In genomic region chr3R:18745961-18746468, dm6 we compare ENCODE assay signal across 1 fruit fly cellular context.
TF ChIP-seq lines count a peak whose summit lies in the region.

Gene PGS1 (minus strand): TSS chr3R:18746041.
Gene gwl (plus strand): TSS chr3R:18746370.

TF ChIP-seq in whole organism, embryonic, 481 proteins besides CTCF, POLR2A, EP300 and RAD21 (continued from another document and continues in another):
- TF ChIP-seq seq (GFP tag; IDR thresholded peaks at IDR 0.05; lab: Robert Waterston, UW) (no peak; the same call in 1 of the 2 replicates), CG30020 (tag; optimal IDR thresholded peaks at IDR 0.05; lab: Kevin White, UChicago) (peak; percentile 67), sisA (GFP tag; IDR thresholded peaks at IDR 0.05; lab: Robert Waterston, UW) (peak; percentile 74), phol (tag; optimal IDR thresholded peaks at IDR 0.05; lab: Kevin White, UChicago) (peak; percentile 86), B-H2 (GFP tag; optimal IDR thresholded peaks at IDR 0.05; lab: Kevin White, UChicago) (peak; percentile 68), CG12391 (tag; optimal IDR thresholded peaks at IDR 0.05; lab: Kevin White, UChicago) (peak; percentile 87), CG9215 (GFP tag; IDR thresholded peaks at IDR 0.05; lab: Robert Waterston, UW) (peak; percentile 75), CG6654 (GFP tag; optimal IDR thresholded peaks at IDR 0.05; lab: Kevin White, UChicago) (no peak), toy (GFP tag; IDR thresholded peaks at IDR 0.05; lab: Robert Waterston, UW) (peak; percentile 49; the same call in 1 of the 2 replicates), Hand (GFP tag; optimal IDR thresholded peaks at IDR 0.05; lab: Kevin White, UChicago) (no peak), Ets65A (GFP tag; lab: Kevin White, UChicago) (peak; percentile 59), CG7963 (GFP tag; IDR thresholded peaks at IDR 0.05; lab: Robert Waterston, UW; ENCODE audit: partially characterized antibody) (no peak), Hmx (GFP tag; optimal IDR thresholded peaks at IDR 0.05; lab: Kevin White, UChicago) (no peak), ind (GFP tag; optimal IDR thresholded peaks at IDR 0.05; lab: Kevin White, UChicago) (peak; percentile 83), CG10147 (GFP tag; optimal IDR thresholded peaks at IDR 0.05; lab: Kevin White, UChicago) (no peak), ci (GFP tag; IDR thresholded peaks at IDR 0.05; lab: Robert Waterston, UW) (0 out of 3 replicates have a peak, but pooled peaks have one; percentile 37), CG18764 (GFP tag; optimal IDR thresholded peaks at IDR 0.05; lab: Kevin White, UChicago) (peak; percentile 65), ewg (GFP tag; optimal IDR thresholded peaks at IDR 0.05; lab: Kevin White, UChicago) (peak; percentile 35), Side (GFP tag; optimal IDR thresholded peaks at IDR 0.05; lab: Kevin White, UChicago) (no peak), CG33557 (GFP tag; optimal IDR thresholded peaks at IDR 0.05; lab: Kevin White, UChicago) (peak; percentile 76), bowl (GFP tag; IDR thresholded peaks at IDR 0.05; lab: Robert Waterston, UW) (no peak), CG5245 (GFP tag; optimal IDR thresholded peaks at IDR 0.05; lab: Kevin White, UChicago) (peak; percentile 31), HLH4C (GFP tag; IDR thresholded peaks at IDR 0.05; lab: Robert Waterston, UW; ENCODE audit: partially characterized antibody) (peak; percentile 37; the same call in 1 of the 3 replicates), Scr (GFP tag; IDR thresholded peaks at IDR 0.05; lab: Robert Waterston, UW; ENCODE audit: partially characterized antibody) (peak; percentile 71), stwl (tag; optimal IDR thresholded peaks at IDR 0.05; lab: Kevin White, UChicago) (peak; percentile 68), fru (optimal IDR thresholded peaks at IDR 0.05; lab: Kevin White, UChicago) (no peak), schlank (tag; optimal IDR thresholded peaks at IDR 0.05; lab: Kevin White, UChicago) (no peak), CG15269 (tag; optimal IDR thresholded peaks at IDR 0.05; lab: Kevin White, UChicago) (peak; percentile 75), Hr51 (GFP tag; optimal IDR thresholded peaks at IDR 0.05; lab: Kevin White, UChicago) (peak in 1 of 2 experiments; percentile 6), CG16863 (GFP tag; optimal IDR thresholded peaks at IDR 0.05; lab: Kevin White, UChicago) (peak; percentile 16), gcm (GFP tag; optimal IDR thresholded peaks at IDR 0.05; lab: Kevin White, UChicago) (no peak), CG2116 (GFP tag; optimal IDR thresholded peaks at IDR 0.05; lab: Kevin White, UChicago) (peak; percentile 80), Usf (GFP tag; optimal IDR thresholded peaks at IDR 0.05; lab: Kevin White, UChicago) (peak; percentile 42), zen (tag; optimal IDR thresholded peaks at IDR 0.05; lab: Kevin White, UChicago) (peak; percentile 51), BEAF-32 (GFP tag; optimal IDR thresholded peaks at IDR 0.05; lab: Kevin White, UChicago) (peak; percentile 72), ac (GFP tag; optimal IDR thresholded peaks at IDR 0.05; lab: Kevin White, UChicago) (no peak), lola (GFP tag; optimal IDR thresholded peaks at IDR 0.05; lab: Kevin White, UChicago) (peak in 1 of 3 experiments; percentile 83), CG4707 (GFP tag; optimal IDR thresholded peaks at IDR 0.05; lab: Kevin White, UChicago) (no peak), HmgZ (tag; optimal IDR thresholded peaks at IDR 0.05; lab: Kevin White, UChicago) (peak; percentile 5), amos (GFP tag; IDR thresholded peaks at IDR 0.05; lab: Robert Waterston, UW; ENCODE audit: partially characterized antibody) (peak; percentile 46; the same call in 1 of the 2 replicates), shn (GFP tag; optimal IDR thresholded peaks at IDR 0.05; lab: Kevin White, UChicago) (no peak), CG7786 (GFP tag; optimal IDR thresholded peaks at IDR 0.05; lab: Kevin White, UChicago) (peak; percentile 34), vnd (GFP tag; IDR thresholded peaks at IDR 0.05; lab: Robert Waterston, UW; ENCODE audit: partially characterized antibody) (0 out of 3 replicates have a peak, but pooled peaks have one; percentile 35), CG3995 (GFP tag; optimal IDR thresholded peaks at IDR 0.05; lab: Kevin White, UChicago) (peak; percentile 51), CG3838 (GFP tag; optimal IDR thresholded peaks at IDR 0.05; lab: Kevin White, UChicago) (no peak), stc (GFP tag; IDR thresholded peaks at IDR 0.05; lab: Robert Waterston, UW) (peak; percentile 69), CG14014 (GFP tag; IDR thresholded peaks at IDR 0.05; lab: Robert Waterston, UW) (peak; percentile 74), tx (GFP tag; optimal IDR thresholded peaks at IDR 0.05; lab: Kevin White, UChicago) (no peak), CG3726 (GFP tag; IDR thresholded peaks at IDR 0.05; lab: Robert Waterston, UW) (peak; percentile 10; the same call in 1 of the 3 replicates), scrt (GFP tag; optimal IDR thresholded peaks at IDR 0.05; lab: Kevin White, UChicago) (no peak), chn (GFP tag; optimal IDR thresholded peaks at IDR 0.05; lab: Kevin White, UChicago) (peak; percentile 16), CkIIα-i1 (GFP tag; IDR thresholded peaks at IDR 0.05; lab: Robert Waterston, UW) (no peak), Oli (tag; optimal IDR thresholded peaks at IDR 0.05; lab: Kevin White, UChicago) (no peak), Xrp1 (GFP tag; IDR thresholded peaks at IDR 0.05; lab: Robert Waterston, UW) (peak; percentile 82), CG14441 (GFP tag; IDR thresholded peaks at IDR 0.05; lab: Robert Waterston, UW) (peak; percentile 80), Bgb (GFP tag; IDR thresholded peaks at IDR 0.05; lab: Robert Waterston, UW; ENCODE audit: partially characterized antibody) (peak; percentile 29; the same call in 1 of the 2 replicates), BtbVII (GFP tag; optimal IDR thresholded peaks at IDR 0.05; lab: Kevin White, UChicago) (no peak), Adf1 (GFP tag; IDR thresholded peaks at IDR 0.05; lab: Robert Waterston, UW) (0 out of 2 replicates have a peak, but pooled peaks have one; percentile 23), maf-S (GFP tag; optimal IDR thresholded peaks at IDR 0.05; lab: Kevin White, UChicago) (no peak), btn (GFP tag; optimal IDR thresholded peaks at IDR 0.05; lab: Kevin White, UChicago) (no peak), CG5953 (GFP tag; IDR thresholded peaks at IDR 0.05; lab: Robert Waterston, UW) (0 out of 2 replicates have a peak, but pooled peaks have one; percentile 28), gsb (GFP tag; IDR thresholded peaks at IDR 0.05; lab: Robert Waterston, UW) (peak; percentile 41; the same call in 1 of the 2 replicates), CG15479 (GFP tag; optimal IDR thresholded peaks at IDR 0.05; lab: Kevin White, UChicago) (peak; percentile 5), zf30C (GFP tag; optimal IDR thresholded peaks at IDR 0.05; lab: Kevin White, UChicago) (no peak), sna (GFP tag; IDR thresholded peaks at IDR 0.05; lab: Robert Waterston, UW; ENCODE audit: partially characterized antibody) (no peak), crol (GFP tag; IDR thresholded peaks at IDR 0.05; lab: Robert Waterston, UW) (no peak), odd (GFP tag; optimal IDR thresholded peaks at IDR 0.05; lab: Kevin White, UChicago) (no peak), CG3065 (GFP tag; optimal IDR thresholded peaks at IDR 0.05; lab: Kevin White, UChicago) (peak; percentile 43), kay (GFP tag; optimal IDR thresholded peaks at IDR 0.05; lab: Kevin White, UChicago) (peak; percentile 56), Deaf1 (tag; optimal IDR thresholded peaks at IDR 0.05; lab: Kevin White, UChicago) (no peak), Atf3 (GFP tag; optimal IDR thresholded peaks at IDR 0.05; lab: Kevin White, UChicago) (no peak), MESR4 (GFP tag; optimal IDR thresholded peaks at IDR 0.05; lab: Kevin White, UChicago) (no peak), CG6272 (GFP tag; IDR thresholded peaks at IDR 0.05; lab: Robert Waterston, UW) (peak; percentile 79), CG13287 (GFP tag; IDR thresholded peaks at IDR 0.05; lab: Robert Waterston, UW; ENCODE audit: partially characterized antibody) (peak; percentile 68), sr (GFP tag; IDR thresholded peaks at IDR 0.05; lab: Robert Waterston, UW) (no peak), CG15601 (tag; optimal IDR thresholded peaks at IDR 0.05; lab: Kevin White, UChicago) (no peak), CG4617 (GFP tag; optimal IDR thresholded peaks at IDR 0.05; lab: Kevin White, UChicago; ENCODE audit: borderline replicate concordance) (peak; percentile 39), dimm (GFP tag; IDR thresholded peaks at IDR 0.05; lab: Robert Waterston, UW) (peak; percentile 42), CG30431 (GFP tag; optimal IDR thresholded peaks at IDR 0.05; lab: Kevin White, UChicago) (peak; percentile 2), Jarid2 (GFP tag; optimal IDR thresholded peaks at IDR 0.05; lab: Kevin White, UChicago) (no peak), ftz-f1 (GFP tag; optimal IDR thresholded peaks at IDR 0.05; lab: Kevin White, UChicago) (no peak), C15 (GFP tag; IDR thresholded peaks at IDR 0.05; lab: Robert Waterston, UW) (0 out of 3 replicates have a peak, but pooled peaks have one; percentile 39), CG17802 (tag; optimal IDR thresholded peaks at IDR 0.05; lab: Kevin White, UChicago) (peak; percentile 12), NK7.1 (GFP tag; optimal IDR thresholded peaks at IDR 0.05; lab: Kevin White, UChicago) (no peak), kni (GFP tag; optimal IDR thresholded peaks at IDR 0.05; lab: Kevin White, UChicago) (no peak), CG10274 (GFP tag; optimal IDR thresholded peaks at IDR 0.05; lab: Kevin White, UChicago) (no peak), peb (GFP tag; IDR thresholded peaks at IDR 0.05; lab: Robert Waterston, UW) (no peak), tio (GFP tag; optimal IDR thresholded peaks at IDR 0.05; lab: Kevin White, UChicago) (no peak), CG11247 (GFP tag; IDR thresholded peaks at IDR 0.05; lab: Robert Waterston, UW) (peak; percentile 74), Dref (GFP tag; IDR thresholded peaks at IDR 0.05; lab: Robert Waterston, UW) (peak; percentile 71), Hsf (GFP tag; optimal IDR thresholded peaks at IDR 0.05; lab: Kevin White, UChicago) (peak; percentile 72), CG3281 (GFP tag; optimal IDR thresholded peaks at IDR 0.05; lab: Kevin White, UChicago) (no peak), cg (GFP tag; optimal IDR thresholded peaks at IDR 0.05; lab: Kevin White, UChicago) (no peak), CG10565 (GFP tag; optimal IDR thresholded peaks at IDR 0.05; lab: Kevin White, UChicago) (no peak), D19B (GFP tag; optimal IDR thresholded peaks at IDR 0.05; lab: Kevin White, UChicago) (no peak), Drgx (GFP tag; IDR thresholded peaks at IDR 0.05; lab: Robert Waterston, UW) (0 out of 2 replicates have a peak, but pooled peaks have one; percentile 37), sima (GFP tag; optimal IDR thresholded peaks at IDR 0.05; lab: Kevin White, UChicago) (no peak), so (GFP tag; IDR thresholded peaks at IDR 0.05; lab: Robert Waterston, UW) (peak; percentile 73; the same call in 1 of the 3 replicates), Ada2b (GFP tag; IDR thresholded peaks at IDR 0.05; lab: Robert Waterston, UW) (peak; percentile 63; the same call in 1 of the 2 replicates), Lim3 (GFP tag; IDR thresholded peaks at IDR 0.05; lab: Robert Waterston, UW) (no peak), Abd-B (GFP tag; optimal IDR thresholded peaks at IDR 0.05; lab: Kevin White, UChicago) (peak; percentile 81), CG7839 (tag; optimal IDR thresholded peaks at IDR 0.05; lab: Kevin White, UChicago) (peak; percentile 81), Mes4 (GFP tag; optimal IDR thresholded peaks at IDR 0.05; lab: Kevin White, UChicago) (no peak), CG3847 (GFP tag; IDR thresholded peaks at IDR 0.05; lab: Robert Waterston, UW) (peak; percentile 88), CG7372 (GFP tag; IDR thresholded peaks at IDR 0.05; lab: Robert Waterston, UW) (peak; percentile 78), CG10959 (GFP tag; IDR thresholded peaks at IDR 0.05; lab: Robert Waterston, UW) (peak; percentile 48; the same call in 1 of the 2 replicates), CG4404 (GFP tag; IDR thresholded peaks at IDR 0.05; lab: Robert Waterston, UW) (peak; percentile 78), Pdp1 (GFP tag; optimal IDR thresholded peaks at IDR 0.05; lab: Kevin White, UChicago) (peak in 1 of 2 experiments; percentile 52), org-1 (GFP tag; optimal IDR thresholded peaks at IDR 0.05; lab: Kevin White, UChicago) (no peak), CG10321 (GFP tag; IDR thresholded peaks at IDR 0.05; lab: Robert Waterston, UW) (no peak), CG1602 (GFP tag; optimal IDR thresholded peaks at IDR 0.05; lab: Kevin White, UChicago) (peak; percentile 80), h (optimal IDR thresholded peaks at IDR 0.05; lab: Kevin White, UChicago) (no peak), pzg (GFP tag; optimal IDR thresholded peaks at IDR 0.05; lab: Kevin White, UChicago) (peak; percentile 32), CG18011 (GFP tag; optimal IDR thresholded peaks at IDR 0.05; lab: Kevin White, UChicago) (no peak), disco-r (GFP tag; optimal IDR thresholded peaks at IDR 0.05; lab: Kevin White, UChicago) (no peak), E2f2 (GFP tag; IDR thresholded peaks at IDR 0.05; lab: Robert Waterston, UW) (peak; percentile 77), z (GFP tag; IDR thresholded peaks at IDR 0.05; lab: Robert Waterston, UW) (no peak), CG1233 (GFP tag; optimal IDR thresholded peaks at IDR 0.05; lab: Kevin White, UChicago) (no peak), yki (optimal IDR thresholded peaks at IDR 0.05; lab: Kevin White, UChicago) (no peak), CG10366 (GFP tag; IDR thresholded peaks at IDR 0.05; lab: Robert Waterston, UW) (peak; percentile 70), sug (tag; optimal IDR thresholded peaks at IDR 0.05; lab: Kevin White, UChicago) (no peak), CG12299 (tag; optimal IDR thresholded peaks at IDR 0.05; lab: Kevin White, UChicago) (peak; percentile 67), wek (GFP tag; optimal IDR thresholded peaks at IDR 0.05; lab: Kevin White, UChicago) (no peak), CG17186 (GFP tag; optimal IDR thresholded peaks at IDR 0.05; lab: Kevin White, UChicago) (no peak), CG4360 (GFP tag; IDR thresholded peaks at IDR 0.05; lab: Robert Waterston, UW) (no peak), crp (GFP tag; optimal IDR thresholded peaks at IDR 0.05; lab: Kevin White, UChicago) (peak in 1 of 2 experiments; percentile 50), gfzf (GFP tag; optimal IDR thresholded peaks at IDR 0.05; lab: Kevin White, UChicago) (no peak), nom (GFP tag; optimal IDR thresholded peaks at IDR 0.05; lab: Kevin White, UChicago) (no peak), CG7987 (GFP tag; optimal IDR thresholded peaks at IDR 0.05; lab: Kevin White, UChicago) (no peak), vvl (GFP tag; IDR thresholded peaks at IDR 0.05; lab: Robert Waterston, UW) (peak; percentile 87), ash1 (GFP tag; optimal IDR thresholded peaks at IDR 0.05; lab: Kevin White, UChicago) (no peak)
